Fruit fly (Drosophila melanogaster) Kc167 (cell line): Measurements from ENCODE around the gene ND-15.

ENCODE experiments used
- Myc ChIP-seq: fragments of >200 bp; optimal IDR thresholded peaks from 2 replicates; lab custom pipeline; 2017; ENCODE audit warnings: missing external identifiers
- Sin3A ChIP-seq: fragments of >200 bp; optimal IDR thresholded peaks from 2 replicates; lab custom pipeline; 2018; ENCODE audit warnings: missing external identifiers
- h ChIP-seq: fragments of >200 bp; optimal IDR thresholded peaks from 3 replicates; lab custom pipeline; 2018; ENCODE audit warnings: missing external identifiers
- psq ChIP-seq: fragments of >200 bp; optimal IDR thresholded peaks from 2 replicates; lab custom pipeline; 2017; ENCODE audit warnings: missing external identifiers
- ttk ChIP-seq: sonication (Bioruptor generic); optimal IDR thresholded peaks from 2 replicates; lab custom pipeline; 2017; ENCODE audit warnings: missing external identifiers

dm6 chr2L:122167-123006 is 7.9 kb downstream of the ND-15 start:
- TF ChIP-seq Sin3A = no peak
- TF ChIP-seq Myc (lab: Kevin White, UChicago) = no peak
- no peak for TF ChIP-seq psq (lab: Kevin White, UChicago)
- no peak for TF ChIP-seq ttk
- TF ChIP-seq h = no peak
